Fruit fly (Drosophila melanogaster): ENCODE data around the gene CG11841.
A peak's percentile ranks its signal among the peaks of the same experiment; 100 is the strongest.

CG11841 gene

DNA sequence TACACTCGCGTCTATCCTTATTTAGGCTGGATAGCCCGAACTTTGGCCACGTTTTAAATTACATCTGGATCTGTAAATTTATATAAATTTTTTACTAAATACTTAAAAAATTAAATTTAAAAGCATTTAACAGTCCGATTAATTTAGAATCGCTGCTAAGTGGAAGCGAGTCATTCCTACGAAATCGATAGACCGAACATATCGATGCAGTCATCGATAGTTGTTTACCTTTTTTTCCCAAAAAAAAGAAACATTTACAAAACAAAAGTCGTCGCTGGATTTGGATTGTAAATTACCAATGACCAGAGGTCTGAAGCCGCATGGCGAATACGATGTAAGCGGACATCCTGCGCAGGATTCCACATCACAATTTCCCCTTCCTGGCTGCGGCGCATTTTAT, 4.9 kb downstream of the CG11841 start, which contains the start of gene Sirt7 (continued):
- TF ChIP-seq Smox (GFP tag; optimal IDR thresholded peaks at IDR 0.05) (no peak), CG16779 (tag; optimal IDR thresholded peaks at IDR 0.05) (peak; percentile 74), achi (GFP tag; optimal IDR thresholded peaks at IDR 0.05) (no peak), CG6792 (GFP tag; optimal IDR thresholded peaks at IDR 0.05) (no peak), CG8632 (GFP tag; optimal IDR thresholded peaks at IDR 0.05) (no peak), CG15336 (GFP tag; IDR thresholded peaks at IDR 0.05) (peak; percentile 75), CG6276 (GFP tag; optimal IDR thresholded peaks at IDR 0.05) (no peak), Eip75B (GFP tag; optimal IDR thresholded peaks at IDR 0.05) (no peak), OdsH (GFP tag; optimal IDR thresholded peaks at IDR 0.05) (no peak), CG11902 (GFP tag; optimal IDR thresholded peaks at IDR 0.05) (no peak), fd85E (GFP tag; optimal IDR thresholded peaks at IDR 0.05) (no peak), topi (GFP tag; optimal IDR thresholded peaks at IDR 0.05) (no peak), pdm3 (GFP tag; optimal IDR thresholded peaks at IDR 0.05) (no peak), CG11294 (GFP tag; IDR thresholded peaks at IDR 0.05) (no peak), ss (GFP tag; optimal IDR thresholded peaks at IDR 0.05) (peak in 1 of 2 experiments; percentile 76), CG6163 (GFP tag; IDR thresholded peaks at IDR 0.05) (peak; percentile 88), Hr4 (GFP tag; optimal IDR thresholded peaks at IDR 0.05) (no peak)

dm6 chr3R:29059385-29059784, 8.5 kb downstream of the CG11841 start:
- TF ChIP-seq CG11294 (GFP tag; IDR thresholded peaks at IDR 0.05): no peak
- no peak for TF ChIP-seq Smox (GFP tag; optimal IDR thresholded peaks at IDR 0.05)
- no peak for TF ChIP-seq CG6792 (GFP tag; optimal IDR thresholded peaks at IDR 0.05)
- no peak for TF ChIP-seq dsx (GFP tag; optimal IDR thresholded peaks at IDR 0.05; ENCODE audit: poor library complexity, severe bottlenecking)
- no peak for TF ChIP-seq CG3919 (GFP tag; optimal IDR thresholded peaks at IDR 0.05)
- TF ChIP-seq Met (GFP tag; optimal IDR thresholded peaks at IDR 0.05): no peak
- no peak for TF ChIP-seq Eip75B (GFP tag; optimal IDR thresholded peaks at IDR 0.05)
- TF ChIP-seq Hr38 (GFP tag; optimal IDR thresholded peaks at IDR 0.05): no peak
- TF ChIP-seq vri (GFP tag; optimal IDR thresholded peaks at IDR 0.05): no peak
- no peak for TF ChIP-seq CG31627 (GFP tag; optimal IDR thresholded peaks at IDR 0.05)
- TF ChIP-seq Ets96B (tag; optimal IDR thresholded peaks at IDR 0.05): no peak
- TF ChIP-seq CG16779 (tag; optimal IDR thresholded peaks at IDR 0.05): no peak

DNA sequence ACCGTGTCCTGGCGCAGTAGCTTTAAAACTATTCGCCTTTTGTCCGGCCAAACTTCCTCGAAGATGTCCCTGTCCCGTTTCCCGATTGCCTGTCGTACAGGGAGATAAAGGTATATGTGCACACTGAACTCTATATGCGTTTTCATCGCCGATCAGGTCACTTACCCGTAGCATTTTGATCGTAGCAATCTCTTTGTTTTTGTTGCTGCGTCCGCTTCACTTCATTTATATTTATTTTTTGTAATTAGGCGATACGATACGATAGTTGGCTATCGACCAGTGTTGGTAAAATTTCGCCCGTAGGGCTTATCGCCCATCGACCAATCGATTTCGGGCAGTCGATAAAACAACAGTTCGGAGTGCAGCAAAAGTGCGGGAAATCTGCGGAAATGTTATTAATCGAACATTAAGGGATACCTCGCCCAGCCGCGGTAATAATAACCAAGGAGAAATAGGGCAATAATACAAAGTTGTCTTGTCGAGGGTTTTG, 11.9 kb downstream of the CG11841 start, which contains the start of the genes Cul5 and Bicra:
Cul5 (minus strand) TSS at position 259 of the 490 bp plus-strand sequence.
Bicra (plus strand) TSS at position 324 of the 490 bp plus-strand sequence.
- TF ChIP-seq ss (GFP tag; optimal IDR thresholded peaks at IDR 0.05): peak; percentile 39 to 54
- TF ChIP-seq Sox14 (GFP tag; optimal IDR thresholded peaks at IDR 0.05): peak; percentile 61
- TF ChIP-seq CG9139 (GFP tag; optimal IDR thresholded peaks at IDR 0.05): peak; percentile 53
- peak; percentile 14 for TF ChIP-seq topi (GFP tag; optimal IDR thresholded peaks at IDR 0.05)
- peak; percentile 43 for TF ChIP-seq fkh (GFP tag; optimal IDR thresholded peaks at IDR 0.05)
- TF ChIP-seq Eip75B (GFP tag; optimal IDR thresholded peaks at IDR 0.05): no peak
- peak; percentile 86 for TF ChIP-seq svp (GFP tag)
- no peak for TF ChIP-seq salr (GFP tag; optimal IDR thresholded peaks at IDR 0.05)
- TF ChIP-seq CG16779 (tag; optimal IDR thresholded peaks at IDR 0.05): peak; percentile 48
- no peak for TF ChIP-seq CG8632 (GFP tag; optimal IDR thresholded peaks at IDR 0.05)
- TF ChIP-seq dac (GFP tag; optimal IDR thresholded peaks at IDR 0.05): peak; percentile 27
- TF ChIP-seq vri (GFP tag; optimal IDR thresholded peaks at IDR 0.05): peak; percentile 45
- no peak; the same call in 1 of the 2 replicates for TF ChIP-seq CG11294 (GFP tag; IDR thresholded peaks at IDR 0.05)
- no peak for TF ChIP-seq Met (GFP tag; optimal IDR thresholded peaks at IDR 0.05)
- TF ChIP-seq CG6792 (GFP tag; optimal IDR thresholded peaks at IDR 0.05): no peak
- no peak for TF ChIP-seq CG6276 (GFP tag; optimal IDR thresholded peaks at IDR 0.05)
- no peak for TF ChIP-seq dsx (GFP tag; optimal IDR thresholded peaks at IDR 0.05; ENCODE audit: poor library complexity, severe bottlenecking)
- TF ChIP-seq CG6854 (GFP tag; optimal IDR thresholded peaks at IDR 0.05): peak; percentile 12
- TF ChIP-seq CG3032 (tag; optimal IDR thresholded peaks at IDR 0.05): no peak

dm6 chr3R:29063207-29063920, 12.5 kb downstream of the CG11841 start:
- TF ChIP-seq fd59A (GFP tag; optimal IDR thresholded peaks at IDR 0.05): peak; percentile 62
- peak in 1 of 2 experiments; percentile 71 for TF ChIP-seq salr (GFP tag; optimal IDR thresholded peaks at IDR 0.05)
- TF ChIP-seq Eip78C (GFP tag): peak; percentile 91
- TF ChIP-seq Hr38 (GFP tag; optimal IDR thresholded peaks at IDR 0.05): no peak
- TF ChIP-seq fd85E (GFP tag; optimal IDR thresholded peaks at IDR 0.05): no peak
- TF ChIP-seq cyc (GFP tag; optimal IDR thresholded peaks at IDR 0.05): peak; percentile 50
- no peak for TF ChIP-seq Lpt (GFP tag; optimal IDR thresholded peaks at IDR 0.05)
- TF ChIP-seq CG6854 (GFP tag; optimal IDR thresholded peaks at IDR 0.05): no peak
- TF ChIP-seq Sox14 (GFP tag; optimal IDR thresholded peaks at IDR 0.05): peak; percentile 81
- TF ChIP-seq CG10669 (GFP tag; optimal IDR thresholded peaks at IDR 0.05): peak; percentile 72
- TF ChIP-seq CG9139 (GFP tag; optimal IDR thresholded peaks at IDR 0.05): peak; percentile 18
- no peak for TF ChIP-seq CG16779 (tag; optimal IDR thresholded peaks at IDR 0.05)
- TF ChIP-seq Eip93F (GFP tag; optimal IDR thresholded peaks at IDR 0.05): peak; percentile 26
- peak; percentile 32 for TF ChIP-seq dsx (GFP tag; optimal IDR thresholded peaks at IDR 0.05; ENCODE audit: poor library complexity, severe bottlenecking)
- peak; percentile 75 for TF ChIP-seq CG6808 (GFP tag; optimal IDR thresholded peaks at IDR 0.05)
- TF ChIP-seq CG6276 (GFP tag; optimal IDR thresholded peaks at IDR 0.05): peak; percentile 35
- peak; percentile 64 for TF ChIP-seq CG6792 (GFP tag; optimal IDR thresholded peaks at IDR 0.05)
- TF ChIP-seq spab (GFP tag; optimal IDR thresholded peaks at IDR 0.05): peak; percentile 8
- peak; percentile 83 for TF ChIP-seq Sox102F (GFP tag; optimal IDR thresholded peaks at IDR 0.05)
- no peak for TF ChIP-seq CG6163 (GFP tag; IDR thresholded peaks at IDR 0.05)

Data from whole organism, prepupa.